Worm (Caenorhabditis elegans) whole organism, L4 larva: Measurements from ENCODE around the gene daf-5.

Experiments used
- F37D6.2 ChIP-seq: sonication (generic microtip); optimal IDR thresholded peaks from 2 replicates; lab custom pipeline; 2016; ENCODE audit warnings: mild to moderate bottlenecking, missing genetic modification characterization, missing compliant biosample characterization
- ZK337.2 ChIP-seq: fragments of 200-800 bp; sonication (Bioruptor generic); IDR thresholded peaks from 2 replicates; pipeline ENCODE4 v1.3.6; 2022; ENCODE audit warnings: missing genetic modification reagents, missing genetic modification characterization, missing compliant biosample characterization
- aha-1 ChIP-seq: fragments of 150-350 bp; peaks from one replicate; lab custom pipeline; 2014; ENCODE audit warnings: missing biosample characterization, missing genetic modification characterization
- ces-1 ChIP-seq: fragments of 150-350 bp; sonication (generic microtip); optimal IDR thresholded peaks from 4 replicates; lab custom pipeline; 2014; ENCODE audit warnings: missing biosample characterization, missing genetic modification reagents, missing genetic modification characterization
- lin-15B ChIP-seq: fragments of 150-350 bp; sonication (generic microtip); optimal IDR thresholded peaks from 3 replicates; lab custom pipeline; 2014; ENCODE audit warnings: missing biosample characterization, missing genetic modification characterization
- mep-1 ChIP-seq: fragments of 150-350 bp; sonication (generic microtip); optimal IDR thresholded peaks from 3 replicates; lab custom pipeline; 2014; ENCODE audit warnings: missing biosample characterization, missing genetic modification characterization
- nhr-237 ChIP-seq: sonication (generic microtip); optimal IDR thresholded peaks from 2 replicates; lab custom pipeline; 2017; ENCODE audit warnings: missing biosample characterization, missing genetic modification characterization
- rbr-2 ChIP-seq: sonication (generic microtip); optimal IDR thresholded peaks from 2 replicates; lab custom pipeline; 2016; ENCODE audit warnings: missing genotype, missing genetic modification characterization, missing compliant biosample characterization
- saeg-2 ChIP-seq: fragments of 200-800 bp; sonication (Bioruptor generic); IDR thresholded peaks from 2 replicates; pipeline ENCODE4 v1.3.6; 2022; ENCODE audit warnings: missing genetic modification reagents, missing genetic modification characterization, missing compliant biosample characterization
- snpc-4 ChIP-seq: fragments of 150-350 bp; optimal IDR thresholded peaks from 2 replicates; lab custom pipeline; 2014; ENCODE audit warnings: missing biosample characterization, missing genetic modification characterization
- zag-1 ChIP-seq: fragments of 150-350 bp; optimal IDR thresholded peaks from 2 replicates; lab custom pipeline; 2014; ENCODE audit warnings: missing biosample characterization, missing genetic modification characterization

DNA sequence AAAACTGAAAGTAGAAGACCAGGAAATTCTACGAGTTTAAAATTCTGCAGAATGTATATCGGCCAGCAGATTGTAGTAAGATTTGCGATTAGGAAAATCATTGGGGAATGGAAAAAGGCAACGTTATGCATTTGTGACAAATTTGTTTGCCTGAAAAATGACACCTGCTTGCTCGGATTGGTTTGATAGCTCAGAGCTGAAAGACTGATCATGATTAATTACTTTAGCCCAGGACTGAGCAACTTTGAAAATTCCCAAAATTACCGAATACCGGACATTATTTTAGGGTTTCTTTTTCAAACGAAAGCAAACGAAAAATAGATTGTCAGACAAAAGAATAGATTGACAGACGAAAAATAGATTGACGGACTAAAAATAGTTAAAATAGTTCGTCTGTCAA, 67.6 kb downstream of the daf-5 start, which contains the start of gene sre-47:
- TF ChIP-seq ZK337.2 (GFP tag; lab: Robert Waterston, UW) (no peak), mep-1 (tag; lab: Kevin White, UChicago) (no peak), lin-15B (no peak), nhr-237 (tag; lab: Kevin White, UChicago) (no peak), ces-1 (GFP tag; lab: Kevin White, UChicago) (no peak), zag-1 (tag; lab: Kevin White, UChicago) (no peak), F37D6.2 (no peak), aha-1 (tag; lab: Kevin White, UChicago) (no peak), snpc-4 (no peak), rbr-2 (tag; lab: Kevin White, UChicago) (no peak), saeg-2 (no peak)
